Worm (Caenorhabditis elegans): ENCODE data around the gene rsu-1.

The rsu-1 gene

ce11 chrIII:3505051-3505548 lies 33.3 kb downstream of the rsu-1 start, which contains the start of gene lias-1 (continued):
- TF ChIP-seq ttx-3 (tag; optimal IDR thresholded peaks at IDR 0.05) (peak; percentile 13), K02D7.2 (tag; optimal IDR thresholded peaks at IDR 0.05) (no peak), mec-3 (tag; optimal IDR thresholded peaks at IDR 0.05; ENCODE audit: borderline replicate concordance) (no peak), ceh-30 (tag; optimal IDR thresholded peaks at IDR 0.05) (peak; percentile 54), unc-42 (tag; optimal IDR thresholded peaks at IDR 0.05) (peak; percentile 65), unc-55 (GFP tag; optimal IDR thresholded peaks at IDR 0.05) (peak; percentile 54), hlh-30 (tag; optimal IDR thresholded peaks at IDR 0.05; ENCODE audit: insufficient read depth) (peak; percentile 48), fkh-10 (GFP tag; optimal IDR thresholded peaks at IDR 0.05) (no peak), ceh-19 (GFP tag; optimal IDR thresholded peaks at IDR 0.05) (no peak), pqm-1 (tag; optimal IDR thresholded peaks at IDR 0.05) (peak; percentile 21), ceh-24 (tag; optimal IDR thresholded peaks at IDR 0.05) (peak; percentile 38), pros-1 (tag; optimal IDR thresholded peaks at IDR 0.05) (no peak), C08G9.2 (tag; optimal IDR thresholded peaks at IDR 0.05) (no peak), nhr-232 (tag; optimal IDR thresholded peaks at IDR 0.05) (no peak), pag-3 (tag; optimal IDR thresholded peaks at IDR 0.05; ENCODE audit: borderline replicate concordance) (no peak), sox-4 (tag; optimal IDR thresholded peaks at IDR 0.05) (no peak)

ce11 chrIII:3509908-3510307 lies 38.1 kb downstream of the rsu-1 start, which contains the start of the genes M01F1.4 and mrpl-35:
TSS of gene M01F1.4 (minus strand) at chrIII:3510033.
TSS of gene mrpl-35 (plus strand) at chrIII:3510237.
- TF ChIP-seq hlh-8 (tag; optimal IDR thresholded peaks at IDR 0.05) (no peak), unc-42 (tag; optimal IDR thresholded peaks at IDR 0.05) (peak; percentile 35)

- TF ChIP-seq C38D4.7 (GFP tag; optimal IDR thresholded peaks at IDR 0.05) (no peak), hlh-30 (tag; optimal IDR thresholded peaks at IDR 0.05; ENCODE audit: insufficient read depth) (no peak), fax-1 (tag; optimal IDR thresholded peaks at IDR 0.05) (no peak), dmd-4 (tag; optimal IDR thresholded peaks at IDR 0.05; ENCODE audit: borderline replicate concordance) (no peak), ceh-31 (tag; optimal IDR thresholded peaks at IDR 0.05) (no peak), elt-4 (tag; optimal IDR thresholded peaks at IDR 0.05) (no peak), sdc-2 (tag; optimal IDR thresholded peaks at IDR 0.05) (no peak), pax-1 (tag; optimal IDR thresholded peaks at IDR 0.05) (no peak), ceh-45 (GFP tag; IDR thresholded peaks at IDR 0.05) (no peak)
Measured at ce11 chrIII:3511808-3512207, 40.0 kb downstream of the rsu-1 start.

- TF ChIP-seq hlh-6 (tag; optimal IDR thresholded peaks at IDR 0.05): no peak
- TF ChIP-seq Y22D7AL.16 (tag; optimal IDR thresholded peaks at IDR 0.05): no peak
- no peak for TF ChIP-seq pqm-1 (tag; optimal IDR thresholded peaks at IDR 0.05)
- TF ChIP-seq elt-4 (tag; optimal IDR thresholded peaks at IDR 0.05): no peak
Measured at ce11 chrIII:3519505-3519904, 47.7 kb downstream of the rsu-1 start, which contains the start of gene hmit-1.3. TSS of gene hmit-1.3 (minus strand) at chrIII:3519607.

ce11 chrIII:3520417-3520816 lies 48.6 kb downstream of the rsu-1 start:
- TF ChIP-seq zip-5 (tag; optimal IDR thresholded peaks at IDR 0.05): no peak
- TF ChIP-seq elt-2 (tag; optimal IDR thresholded peaks at IDR 0.05): peak; percentile 23
- no peak for TF ChIP-seq ceh-24 (tag; optimal IDR thresholded peaks at IDR 0.05)
- no peak for TF ChIP-seq unc-55 (GFP tag; optimal IDR thresholded peaks at IDR 0.05)
- TF ChIP-seq sox-2 (GFP tag; IDR thresholded peaks at IDR 0.05): no peak
- no peak for TF ChIP-seq ztf-16 (tag; optimal IDR thresholded peaks at IDR 0.05)

All from whole organism, late embryonic.